Worm (Caenorhabditis elegans): ENCODE data around the gene Y82E9BR.17.

Gene Y82E9BR.17

DNA sequence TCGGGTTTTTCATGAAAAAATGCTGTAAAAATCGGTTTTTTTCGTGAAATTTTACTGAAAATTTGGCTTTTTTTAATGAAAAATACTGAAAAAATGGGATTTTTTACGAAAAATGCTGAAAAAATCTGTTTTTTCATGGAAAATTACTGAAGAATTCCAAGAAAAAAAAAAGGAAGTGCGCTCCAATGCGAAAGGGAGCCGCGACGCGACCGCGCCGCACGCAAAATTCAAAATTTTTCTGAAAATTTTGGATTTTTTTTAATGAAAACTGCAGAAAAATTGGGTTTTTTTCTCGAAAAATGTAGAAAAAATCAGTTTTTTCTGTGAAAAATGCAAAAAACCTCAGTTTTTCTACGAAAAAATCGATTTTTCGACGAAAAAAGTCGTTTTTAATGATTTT lies 39.0 kb downstream of the Y82E9BR.17 start:
- TF ChIP-seq T22C8.4 (GFP tag; IDR thresholded peaks at IDR 0.05) (no peak), cog-1 (tag; optimal IDR thresholded peaks at IDR 0.05) (no peak), tab-1 (GFP tag; IDR thresholded peaks at IDR 0.05) (no peak), ztf-23 (GFP tag; IDR thresholded peaks at IDR 0.05) (no peak), klf-2 (GFP tag; conservative IDR thresholded peaks at IDR 0.05) (no peak)

DNA sequence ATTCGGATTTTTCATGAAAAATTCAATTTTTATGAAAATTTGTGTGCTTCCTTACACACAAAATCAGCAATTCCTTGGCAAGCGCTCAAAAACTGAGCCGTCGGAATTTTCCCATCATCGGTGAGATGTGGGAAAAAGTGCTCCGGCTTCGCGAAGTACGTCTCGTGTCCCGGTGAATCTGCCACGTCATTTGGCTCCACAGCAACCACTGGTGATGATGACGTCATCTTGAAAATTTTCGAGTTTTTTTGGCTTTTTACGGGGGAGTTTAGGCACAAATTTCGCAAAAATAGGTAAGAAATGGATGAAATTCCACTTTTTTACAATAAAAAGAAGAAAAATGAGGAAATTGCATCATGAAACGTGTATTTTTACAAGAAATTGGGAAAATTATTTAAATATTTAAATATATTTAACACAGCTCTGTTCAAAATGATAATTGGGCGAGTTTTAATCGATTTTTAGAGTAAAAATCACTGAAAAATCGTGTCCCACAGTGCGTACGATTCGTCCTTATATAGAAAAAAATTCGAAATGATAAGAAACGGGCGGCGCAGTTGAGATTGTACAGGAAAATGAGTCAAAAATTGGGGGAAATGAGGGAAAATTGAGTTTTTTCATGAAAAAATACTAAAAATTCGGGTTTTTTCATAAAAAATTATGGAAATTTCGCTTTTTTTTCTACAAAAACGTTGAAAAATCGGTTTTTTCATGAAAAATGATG lies 41.5 kb downstream of the Y82E9BR.17 start, which contains the start of gene Y82E9BR.14:
Y82E9BR.14 (minus strand) TSS at position 227 of the 724 bp plus-strand sequence.
- TF ChIP-seq med-1 (GFP tag; optimal IDR thresholded peaks at IDR 0.05; ENCODE audit: insufficient read depth) = no peak
- no peak for TF ChIP-seq cog-1 (tag; optimal IDR thresholded peaks at IDR 0.05)
- TF ChIP-seq tab-1 (GFP tag; IDR thresholded peaks at IDR 0.05) = no peak
- no peak for TF ChIP-seq ref-1 (GFP tag; conservative IDR thresholded peaks at IDR 0.05)

DNA sequence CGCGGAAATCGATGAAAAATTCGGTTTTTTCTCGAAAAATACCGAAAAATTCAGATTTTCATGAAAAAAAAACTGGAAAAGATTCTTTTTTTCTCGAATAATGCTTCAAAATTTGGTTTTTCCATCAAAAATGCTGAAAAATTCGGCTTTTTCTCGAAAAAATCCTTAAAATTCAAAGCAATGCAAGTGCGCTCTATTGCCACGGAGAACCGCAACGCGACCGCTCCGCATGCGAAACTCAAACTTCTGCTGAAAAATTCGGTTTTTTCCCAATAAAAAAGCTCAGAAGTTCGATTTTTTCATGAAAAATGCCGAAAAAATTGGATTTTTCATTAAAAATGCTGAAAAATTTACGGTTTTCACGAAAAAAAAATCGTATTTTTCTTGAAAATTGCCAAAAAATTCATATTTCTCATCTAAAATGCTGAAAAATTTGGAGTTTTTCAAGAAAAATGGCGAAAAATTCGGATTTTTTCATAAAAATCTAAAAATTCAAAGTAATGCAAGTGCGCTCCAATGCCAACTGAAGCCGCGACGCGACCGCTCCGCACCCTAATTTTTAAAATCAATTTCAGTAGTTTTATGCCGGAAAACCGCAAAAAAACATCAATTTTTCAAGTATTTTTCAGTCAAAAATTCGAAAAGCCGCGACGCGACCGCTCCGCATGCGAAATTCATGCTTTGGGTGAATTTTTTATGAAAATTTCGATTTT lies 42.3 kb downstream of the Y82E9BR.17 start:
- TF ChIP-seq cog-1 (tag; optimal IDR thresholded peaks at IDR 0.05) (no peak), klf-2 (GFP tag; conservative IDR thresholded peaks at IDR 0.05) (no peak), ztf-23 (GFP tag; IDR thresholded peaks at IDR 0.05) (no peak), T22C8.4 (GFP tag; IDR thresholded peaks at IDR 0.05) (no peak), ztf-29 (GFP tag; IDR thresholded peaks at IDR 0.05) (no peak), flt-1 (GFP tag; IDR thresholded peaks at IDR 0.05) (no peak)

DNA sequence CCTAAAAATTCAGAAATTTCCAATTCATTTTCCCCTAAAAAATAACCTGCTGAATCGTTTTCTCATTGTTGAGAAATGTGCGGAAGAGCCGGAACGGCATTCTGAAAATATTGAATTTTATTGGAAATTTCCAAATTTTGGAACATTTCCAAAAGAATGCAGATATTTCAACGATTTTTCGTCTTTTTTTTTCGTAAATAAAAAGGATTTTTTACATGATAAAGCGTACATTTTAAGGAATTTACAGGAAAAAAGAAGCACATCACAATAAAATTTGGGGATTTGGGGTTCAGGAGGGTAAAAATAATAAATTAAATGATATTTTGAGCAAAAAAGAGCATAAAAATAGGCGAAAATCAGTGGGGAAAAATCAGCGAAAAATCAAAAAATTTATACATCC lies 46.4 kb downstream of the Y82E9BR.17 start, which contains the start of gene Y82E9BR.22:
Y82E9BR.22 (minus strand) TSS at position 101 of the 400 bp plus-strand sequence.
- no peak for TF ChIP-seq ztf-23 (GFP tag; IDR thresholded peaks at IDR 0.05)
- no peak for TF ChIP-seq med-1 (GFP tag; optimal IDR thresholded peaks at IDR 0.05; ENCODE audit: insufficient read depth)
- TF ChIP-seq tab-1 (GFP tag; IDR thresholded peaks at IDR 0.05) = no peak
- no peak for TF ChIP-seq T22C8.4 (GFP tag; IDR thresholded peaks at IDR 0.05)
- TF ChIP-seq ztf-29 (GFP tag; IDR thresholded peaks at IDR 0.05) = no peak
- no peak for TF ChIP-seq ref-1 (GFP tag; conservative IDR thresholded peaks at IDR 0.05)
- TF ChIP-seq cog-1 (tag; optimal IDR thresholded peaks at IDR 0.05) = no peak
- TF ChIP-seq klf-2 (GFP tag; conservative IDR thresholded peaks at IDR 0.05) = no peak
- no peak for TF ChIP-seq flt-1 (GFP tag; IDR thresholded peaks at IDR 0.05)

DNA sequence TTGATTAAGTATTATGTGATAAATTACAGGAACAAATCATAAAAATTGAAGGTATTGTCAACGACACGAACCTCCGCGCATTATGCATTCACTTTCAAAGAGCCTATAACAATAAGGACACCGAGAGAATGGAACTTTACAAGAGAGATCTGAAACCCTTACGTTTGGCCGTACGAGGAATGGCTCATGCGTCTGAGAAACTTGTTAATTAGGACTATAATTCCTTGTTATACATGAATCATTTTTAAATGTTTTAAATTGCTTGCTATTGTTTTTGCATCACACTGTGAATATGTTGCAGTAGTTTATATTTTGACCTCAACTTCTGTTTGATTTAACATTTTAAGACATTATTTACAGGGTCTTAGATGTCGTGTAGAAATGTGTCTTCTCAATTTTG lies 52.5 kb downstream of the Y82E9BR.17 start, which contains the start of gene pals-18:
pals-18 (plus strand) TSS at position 301 of the 400 bp plus-strand sequence.
- TF ChIP-seq ztf-29 (GFP tag; IDR thresholded peaks at IDR 0.05) (no peak), ztf-23 (GFP tag; IDR thresholded peaks at IDR 0.05) (no peak)

DNA sequence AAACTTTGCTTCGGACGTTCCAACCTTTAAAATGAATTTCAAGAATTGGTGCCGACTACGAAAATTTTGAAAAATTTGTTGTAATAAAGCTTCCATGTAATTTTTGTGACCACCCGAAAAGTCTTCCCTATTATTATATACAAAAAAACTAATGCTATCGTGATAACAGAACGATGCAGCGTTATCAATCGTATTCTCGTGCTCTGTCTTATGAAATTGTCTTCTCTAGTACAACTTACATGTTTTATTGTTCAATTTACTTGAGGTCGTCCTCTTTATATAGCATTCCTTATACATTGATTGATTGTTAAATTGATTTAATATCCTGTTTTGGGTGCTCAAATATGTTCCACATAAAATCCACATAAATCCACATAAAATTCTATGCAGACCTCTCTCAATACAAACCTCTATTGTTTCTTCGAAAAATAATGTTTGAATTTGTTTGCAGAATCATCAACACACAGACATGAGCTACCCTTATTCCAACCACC lies 54.0 kb downstream of the Y82E9BR.17 start, which contains the start of gene pals-19:
pals-19 (plus strand) TSS at position 444 of the 494 bp plus-strand sequence.
- TF ChIP-seq ref-1 (GFP tag; conservative IDR thresholded peaks at IDR 0.05) (no peak), flt-1 (GFP tag; IDR thresholded peaks at IDR 0.05) (no peak), ztf-29 (GFP tag; IDR thresholded peaks at IDR 0.05) (no peak), ztf-23 (GFP tag; IDR thresholded peaks at IDR 0.05) (no peak), med-1 (GFP tag; optimal IDR thresholded peaks at IDR 0.05; ENCODE audit: insufficient read depth) (no peak), T22C8.4 (GFP tag; IDR thresholded peaks at IDR 0.05) (no peak), tab-1 (GFP tag; IDR thresholded peaks at IDR 0.05) (no peak), cog-1 (tag; optimal IDR thresholded peaks at IDR 0.05) (no peak), klf-2 (GFP tag; conservative IDR thresholded peaks at IDR 0.05) (no peak)

DNA sequence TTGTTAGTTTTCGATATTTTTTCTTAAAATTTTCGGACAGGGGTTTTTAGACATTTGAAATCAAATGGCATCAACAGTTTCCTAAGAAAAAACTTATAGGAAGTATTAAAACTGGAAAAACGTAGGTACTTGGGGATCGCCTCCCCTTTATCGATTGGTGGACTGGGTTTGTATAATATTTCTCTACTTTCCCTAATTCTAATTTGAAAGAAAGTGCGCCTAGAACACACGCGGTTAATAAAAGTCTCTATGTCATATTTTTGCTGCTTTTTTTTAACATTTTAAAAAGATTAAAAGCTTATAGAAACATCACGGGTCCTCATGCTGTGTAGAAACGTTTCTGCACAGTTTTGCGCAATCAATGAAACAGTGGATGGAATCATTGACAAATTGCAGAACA lies 55.9 kb downstream of the Y82E9BR.17 start, which contains the start of gene pals-16:
pals-16 (plus strand) TSS at position 301 of the 400 bp plus-strand sequence.
- no peak for TF ChIP-seq klf-2 (GFP tag; conservative IDR thresholded peaks at IDR 0.05)
- TF ChIP-seq cog-1 (tag; optimal IDR thresholded peaks at IDR 0.05) = no peak
- TF ChIP-seq ref-1 (GFP tag; conservative IDR thresholded peaks at IDR 0.05) = no peak
- TF ChIP-seq ztf-23 (GFP tag; IDR thresholded peaks at IDR 0.05) = no peak
- no peak for TF ChIP-seq tab-1 (GFP tag; IDR thresholded peaks at IDR 0.05)

DNA sequence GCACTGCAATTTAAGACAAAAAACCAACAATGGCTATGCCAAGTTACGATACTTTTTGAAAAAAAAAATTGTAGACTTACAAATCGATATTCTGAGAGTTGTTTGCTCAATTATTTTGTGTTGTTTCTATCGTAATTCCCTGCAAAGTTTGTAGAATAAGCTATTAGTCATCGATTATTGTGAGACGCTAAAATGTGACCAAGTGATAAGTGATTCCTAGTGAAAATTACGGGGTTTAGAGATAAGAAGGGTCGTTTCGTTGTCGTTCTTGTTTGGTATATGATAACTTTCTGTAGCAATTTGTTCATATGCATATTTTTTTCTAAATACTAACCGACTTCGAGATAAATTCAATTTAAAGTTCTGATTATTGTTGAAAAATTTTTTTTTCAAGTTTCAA lies 57.4 kb downstream of the Y82E9BR.17 start:
- no peak for TF ChIP-seq ztf-23 (GFP tag; IDR thresholded peaks at IDR 0.05)
- TF ChIP-seq ztf-29 (GFP tag; IDR thresholded peaks at IDR 0.05) = no peak
- TF ChIP-seq tab-1 (GFP tag; IDR thresholded peaks at IDR 0.05) = no peak
- TF ChIP-seq ref-1 (GFP tag; conservative IDR thresholded peaks at IDR 0.05) = no peak
